Worm (Caenorhabditis elegans) whole organism, L3 larva: ENCODE data around the gene phf-33.

Experiments used
- egl-27 ChIP-seq: sonication (generic microtip); optimal IDR thresholded peaks from 4 replicates; lab custom pipeline; 2017; ENCODE audit warnings: missing biosample characterization, missing genetic modification reagents, missing genetic modification characterization
- fkh-10 ChIP-seq: sonication (generic microtip); optimal IDR thresholded peaks from 2 replicates; lab custom pipeline; 2017; ENCODE audit warnings: missing biosample characterization, missing genetic modification reagents, missing genetic modification characterization
- hmg-11 ChIP-seq: sonication (generic microtip); optimal IDR thresholded peaks from 2 replicates; lab custom pipeline; 2016; ENCODE audit warnings: missing genetic modification characterization, missing compliant biosample characterization
- unc-39 ChIP-seq: sonication (generic microtip); optimal IDR thresholded peaks from 4 replicates; lab custom pipeline; 2017; ENCODE audit warnings: missing biosample characterization, missing genetic modification characterization

DNA sequence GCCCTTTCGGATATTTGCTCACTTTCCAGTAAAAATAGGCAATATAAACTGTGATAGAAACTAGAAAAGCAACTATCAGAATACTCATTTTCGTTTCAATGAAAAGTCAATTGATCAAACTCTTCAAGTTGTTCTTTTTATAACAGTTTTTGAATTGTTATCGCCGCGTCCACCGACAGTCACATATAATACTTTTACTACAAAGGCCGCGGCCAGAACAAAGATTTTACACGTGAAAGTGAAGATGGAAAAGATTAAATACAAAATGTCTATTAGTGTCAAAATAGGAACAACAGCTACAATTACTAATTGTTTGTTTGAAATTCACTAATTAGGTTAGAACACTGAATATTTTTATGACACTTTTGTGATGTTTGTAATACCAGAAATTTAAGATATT is 9.2 kb downstream of the phf-33 start, which contains the start of gene cyp-14A2:
- TF ChIP-seq egl-27 (no peak), unc-39 (tag; lab: Kevin White, UChicago) (no peak), fkh-10 (GFP tag; lab: Kevin White, UChicago) (no peak), hmg-11 (tag; lab: Kevin White, UChicago) (no peak)
